Worm (Caenorhabditis elegans) whole organism, young adult: Measurements from ENCODE around the gene R03D7.15.

Experiments used
- Y53G8AR.9 ChIP-seq: fragments of 200-800 bp; sonication (Bioruptor generic); conservative IDR thresholded peaks from 2 replicates; pipeline ENCODE4 v1.3.6; 2022; ENCODE audit warnings: missing genetic modification reagents, missing genetic modification characterization, missing compliant biosample characterization
- cebp-2 ChIP-seq: fragments of 200-800 bp; sonication (Bioruptor generic); IDR thresholded peaks from 2 replicates; pipeline ENCODE4 v1.3.6; 2022; ENCODE audit warnings: missing genetic modification characterization, missing compliant biosample characterization
- ceh-27 ChIP-seq: fragments of 200-800 bp; sonication (Bioruptor generic); optimal IDR thresholded peaks from 2 replicates; lab custom pipeline; 2018; ENCODE audit warnings: mild to moderate bottlenecking, missing genetic modification characterization, moderate library complexity, missing compliant biosample characterization
- egl-18 ChIP-seq: fragments of 200-800 bp; sonication (Bioruptor generic); IDR thresholded peaks from 2 replicates; pipeline ENCODE4 v1.3.6; 2022; ENCODE audit warnings: missing genetic modification reagents, missing genetic modification characterization, missing compliant biosample characterization

DNA sequence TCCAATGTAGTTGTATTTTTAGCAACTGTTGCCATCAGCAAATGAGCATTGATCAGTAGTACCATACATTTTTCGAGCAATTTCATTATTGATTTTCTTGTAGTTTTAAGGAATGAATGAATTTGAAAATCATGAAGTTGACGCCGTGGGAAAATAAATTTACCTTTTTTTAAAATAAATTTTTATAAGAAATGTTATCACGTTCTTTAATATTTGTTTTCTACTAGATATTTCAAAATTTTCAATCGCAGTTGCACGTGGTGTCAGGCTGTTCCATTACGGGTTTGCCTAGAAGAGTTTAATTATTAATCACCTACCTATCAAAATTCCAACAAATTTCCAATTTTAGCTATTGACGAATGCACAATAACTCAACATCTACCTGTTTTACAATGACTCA, 14.8 kb downstream of the R03D7.15 start, which contains the start of gene R03D7.8:
- TF ChIP-seq egl-18 (GFP tag; lab: Robert Waterston, UW) (no peak), Y53G8AR.9 (GFP tag; lab: Robert Waterston, UW) (no peak), cebp-2 (GFP tag; lab: Robert Waterston, UW) (no peak), ceh-27 (GFP tag; lab: Kevin White, UChicago) (no peak)
